Fruit fly (Drosophila melanogaster) whole organism, embryonic: ENCODE data around the gene CG6040.

Experiments
- B-H2 ChIP-seq: fragments of 200-800 bp; sonication (Bioruptor generic); optimal IDR thresholded peaks from 2 replicates; lab custom pipeline; 2018; ENCODE audit warnings: missing biosample characterization, mild to moderate bottlenecking, missing genetic modification characterization
- CG1024 ChIP-seq: fragments of 200-800 bp; sonication (Bioruptor generic); IDR thresholded peaks from 2 replicates; pipeline ENCODE4 v1.3.6; 2022; ENCODE audit warnings: missing biosample characterization, missing genetic modification characterization
- CG10267 ChIP-seq: fragments of 200-800 bp; sonication (Bioruptor generic); optimal IDR thresholded peaks from 2 replicates; lab custom pipeline; 2018; ENCODE audit warnings: missing biosample characterization, mild to moderate bottlenecking, missing genetic modification characterization, moderate library complexity
- CG10959 ChIP-seq: fragments of 200-800 bp; sonication (Bioruptor generic); IDR thresholded peaks from 2 replicates; pipeline ENCODE4 v1.3.6; 2022; ENCODE audit warnings: missing biosample characterization, missing genetic modification characterization
- CG13775 ChIP-seq: fragments of 200-800 bp; sonication (Bioruptor generic); optimal IDR thresholded peaks from 3 replicates; lab custom pipeline; 2017; ENCODE audit warnings: missing biosample characterization, mild to moderate bottlenecking, missing genetic modification characterization
- CG14050 ChIP-seq: fragments of 200-800 bp; sonication (Bioruptor generic); IDR thresholded peaks from 3 replicates; pipeline ENCODE4 v1.3.6; 2022; ENCODE audit warnings: missing biosample characterization, missing genetic modification characterization
- CG1529 ChIP-seq: fragments of 200-800 bp; sonication (Bioruptor generic); optimal IDR thresholded peaks from 3 replicates; lab custom pipeline; 2018; ENCODE audit warnings: missing biosample characterization, missing genetic modification characterization
- CG1602 ChIP-seq: fragments of 200-800 bp; sonication (Bioruptor generic); optimal IDR thresholded peaks from 3 replicates; lab custom pipeline; 2016; ENCODE audit warnings: missing biosample characterization, missing genetic modification characterization
- CG16813 ChIP-seq: fragments of 200-800 bp; sonication (Bioruptor generic); IDR thresholded peaks from 3 replicates; pipeline ENCODE4 v1.3.6; 2022; ENCODE audit warnings: missing biosample characterization, missing genetic modification characterization; ENCODE audit not compliant: partially characterized antibody
- CG1792 ChIP-seq: fragments of 200-800 bp; sonication (Bioruptor generic); optimal IDR thresholded peaks from 2 replicates; lab custom pipeline; 2016; ENCODE audit warnings: missing biosample characterization, missing genetic modification characterization
- CG18262 ChIP-seq: fragments of 200-800 bp; optimal IDR thresholded peaks from 3 replicates; lab custom pipeline; 2019; ENCODE audit warnings: missing biosample characterization, mild to moderate bottlenecking, missing genetic modification characterization, moderate library complexity
- CG1832 ChIP-seq: fragments of 200-800 bp; sonication (Bioruptor generic); optimal IDR thresholded peaks from 2 replicates; lab custom pipeline; 2017; ENCODE audit warnings: missing biosample characterization, mild to moderate bottlenecking, missing genetic modification characterization, inconsistent platforms
- CG18764 ChIP-seq: fragments of 200-800 bp; sonication (Bioruptor generic); optimal IDR thresholded peaks from 3 replicates; lab custom pipeline; 2016; ENCODE audit warnings: missing biosample characterization, missing genetic modification characterization
- CG31224 ChIP-seq: fragments of 200-800 bp; sonication (Bioruptor generic); IDR thresholded peaks from 2 replicates; pipeline ENCODE4 v1.3.6; 2022; ENCODE audit warnings: missing biosample characterization, missing genetic modification characterization
- CG31441 ChIP-seq: fragments of 200-800 bp; sonication (Bioruptor generic); IDR thresholded peaks from 2 replicates; pipeline ENCODE4 v1.3.6; 2022; ENCODE audit warnings: missing biosample characterization, missing genetic modification characterization
- CG32532 ChIP-seq: fragments of 200-800 bp; sonication (Bioruptor generic); IDR thresholded peaks from 2 replicates; pipeline ENCODE4 v1.3.6; 2022; ENCODE audit warnings: missing biosample characterization, missing genetic modification characterization
- CG32767 ChIP-seq: fragments of 200-800 bp; sonication (Bioruptor generic); IDR thresholded peaks from 2 replicates; pipeline ENCODE4 v1.3.6; 2022; ENCODE audit warnings: missing biosample characterization, missing genetic modification characterization
- CG4730 ChIP-seq: fragments of 200-800 bp; sonication (Bioruptor generic); IDR thresholded peaks from 2 replicates; pipeline ENCODE4 v1.3.6; 2022; ENCODE audit warnings: missing biosample characterization, missing genetic modification characterization
- CG8359 ChIP-seq: fragments of 200-800 bp; sonication (Bioruptor generic); optimal IDR thresholded peaks from 2 replicates; lab custom pipeline; 2017; ENCODE audit warnings: missing biosample characterization, mild to moderate bottlenecking, missing genetic modification characterization, borderline replicate concordance
- CG8924 ChIP-seq: fragments of 200-800 bp; optimal IDR thresholded peaks from 3 replicates; lab custom pipeline; 2019; ENCODE audit warnings: missing biosample characterization, mild to moderate bottlenecking, missing genetic modification characterization, moderate library complexity
- Hr51 ChIP-seq, 2 experiments: fragments of 200-800 bp; sonication (Bioruptor generic); optimal IDR thresholded peaks; 2 replicates in 1 of 2; 3 replicates in 1 of 2; lab custom pipeline; 2016 to 2018; ENCODE audit warnings: missing biosample characterization in 2 of 2, missing genetic modification characterization in 2 of 2, mild to moderate bottlenecking in 1 of 2, moderate library complexity in 1 of 2
- Meics ChIP-seq: fragments of 200-800 bp; sonication (Bioruptor generic); optimal IDR thresholded peaks from 2 replicates; lab custom pipeline; 2017; ENCODE audit warnings: missing biosample characterization, mild to moderate bottlenecking, missing genetic modification characterization
- Mrtf ChIP-seq: fragments of 200-800 bp; sonication (Bioruptor generic); IDR thresholded peaks from 3 replicates; pipeline ENCODE4 v1.3.6; 2022; ENCODE audit warnings: missing biosample characterization, missing genetic modification characterization
- NfI ChIP-seq: fragments of 200-800 bp; sonication (Bioruptor generic); optimal IDR thresholded peaks from 3 replicates; lab custom pipeline; 2018; ENCODE audit warnings: missing biosample characterization, mild to moderate bottlenecking, missing genetic modification characterization, moderate library complexity
- Opbp ChIP-seq: fragments of 200-800 bp; sonication (Bioruptor generic); IDR thresholded peaks from 3 replicates; pipeline ENCODE4 v1.3.6; 2022; ENCODE audit warnings: missing biosample characterization, missing genetic modification characterization; ENCODE audit not compliant: partially characterized antibody
- Sox100B ChIP-seq: fragments of 200-800 bp; sonication (Bioruptor generic); optimal IDR thresholded peaks from 3 replicates; lab custom pipeline; 2018; ENCODE audit warnings: missing biosample characterization, mild to moderate bottlenecking, missing genetic modification characterization
- Vsx1 ChIP-seq: fragments of 200-800 bp; sonication (Bioruptor generic); optimal IDR thresholded peaks from 2 replicates; lab custom pipeline; 2017; ENCODE audit warnings: missing biosample characterization, mild to moderate bottlenecking, missing genetic modification characterization, missing genetic modification reagents
- ato ChIP-seq: fragments of 200-800 bp; sonication (Bioruptor generic); IDR thresholded peaks from 2 replicates; pipeline ENCODE4 v1.3.6; 2022; ENCODE audit warnings: missing biosample characterization, missing genetic modification characterization; ENCODE audit not compliant: partially characterized antibody
- bab2 ChIP-seq: fragments of 200-800 bp; sonication (Bioruptor generic); optimal IDR thresholded peaks from 2 replicates; lab custom pipeline; 2016; ENCODE audit warnings: missing biosample characterization, missing genetic modification characterization
- bcd ChIP-seq: fragments of 200-800 bp; sonication (Bioruptor generic); optimal IDR thresholded peaks from 2 replicates; lab custom pipeline; 2017; ENCODE audit warnings: missing biosample characterization, mild to moderate bottlenecking, missing genetic modification characterization
- bigmax ChIP-seq: fragments of 200-800 bp; sonication (Bioruptor generic); optimal IDR thresholded peaks from 2 replicates; lab custom pipeline; 2018; ENCODE audit warnings: missing biosample characterization, mild to moderate bottlenecking, missing genetic modification characterization
- cad ChIP-seq: fragments of >200 bp; optimal IDR thresholded peaks from 2 replicates; lab custom pipeline; 2017; ENCODE audit warnings: missing biosample characterization, missing genetic modification characterization
- chn ChIP-seq: fragments of 200-800 bp; sonication (Bioruptor generic); optimal IDR thresholded peaks from 2 replicates; lab custom pipeline; 2016; ENCODE audit warnings: missing biosample characterization, missing genetic modification characterization
- ci ChIP-seq: fragments of 200-800 bp; sonication (Bioruptor generic); IDR thresholded peaks from 3 replicates; pipeline ENCODE4 v1.3.6; 2022; ENCODE audit warnings: missing biosample characterization, missing genetic modification characterization
- danr ChIP-seq: fragments of 200-800 bp; sonication (Bioruptor generic); IDR thresholded peaks from 2 replicates; pipeline ENCODE4 v1.3.6; 2022; ENCODE audit warnings: missing biosample characterization, missing genetic modification characterization
- dmrt11E ChIP-seq: fragments of 200-800 bp; sonication (Bioruptor generic); optimal IDR thresholded peaks from 3 replicates; lab custom pipeline; 2018; ENCODE audit warnings: missing biosample characterization, mild to moderate bottlenecking, missing genetic modification characterization, moderate library complexity
- kah ChIP-seq: fragments of 200-800 bp; sonication (Bioruptor generic); optimal IDR thresholded peaks from 2 replicates; lab custom pipeline; 2018; ENCODE audit warnings: missing biosample characterization, mild to moderate bottlenecking, missing genetic modification characterization
- mirr ChIP-seq: fragments of 200-800 bp; sonication (Bioruptor generic); optimal IDR thresholded peaks from 3 replicates; lab custom pipeline; 2018; ENCODE audit warnings: missing biosample characterization, mild to moderate bottlenecking, missing genetic modification characterization
- oc ChIP-seq: fragments of 200-800 bp; sonication (Bioruptor generic); optimal IDR thresholded peaks from 2 replicates; lab custom pipeline; 2018; ENCODE audit warnings: missing biosample characterization, mild to moderate bottlenecking, missing genetic modification characterization, moderate library complexity
- pan ChIP-seq, 4 experiments: fragments of >200 bp in 3 of 4; fragments of 200-800 bp in 1 of 4; sonication (Bioruptor generic) in 1 of 4; optimal IDR thresholded peaks in 3 of 4; IDR thresholded peaks in 1 of 4; 2 replicates each; pipeline versions ENCODE4 v1.3.6 to Lab custom; 2017 to 2022; ENCODE audit warnings: missing biosample characterization in 2 of 4, missing genetic modification characterization in 2 of 4, mixed read lengths in 1 of 4
- phol ChIP-seq: fragments of 200-800 bp; sonication (Bioruptor generic); optimal IDR thresholded peaks from 3 replicates; lab custom pipeline; 2018; ENCODE audit warnings: missing biosample characterization, mild to moderate bottlenecking, missing genetic modification characterization, moderate library complexity
- pnt ChIP-seq: fragments of 200-800 bp; sonication (Bioruptor generic); optimal IDR thresholded peaks from 3 replicates; lab custom pipeline; 2016; ENCODE audit warnings: missing biosample characterization, missing genetic modification characterization
- repo ChIP-seq: fragments of 200-800 bp; sonication (Bioruptor generic); optimal IDR thresholded peaks from 2 replicates; lab custom pipeline; 2016; ENCODE audit warnings: missing biosample characterization, missing genetic modification characterization
- seq ChIP-seq: fragments of 200-800 bp; sonication (Bioruptor generic); IDR thresholded peaks from 2 replicates; pipeline ENCODE4 v1.3.6; 2022; ENCODE audit warnings: missing biosample characterization, missing genetic modification characterization
- tgo ChIP-seq: fragments of 200-800 bp; sonication (Bioruptor generic); IDR thresholded peaks from 3 replicates; pipeline ENCODE4 v1.3.6; 2022; ENCODE audit warnings: missing biosample characterization, missing genetic modification characterization
- trh ChIP-seq: fragments of 200-800 bp; sonication (Bioruptor generic); optimal IDR thresholded peaks from 2 replicates; lab custom pipeline; 2016; ENCODE audit warnings: missing biosample characterization, missing genetic modification characterization
- vnd ChIP-seq: fragments of 200-800 bp; sonication (Bioruptor generic); IDR thresholded peaks from 3 replicates; pipeline ENCODE4 v1.3.6; 2022; ENCODE audit warnings: missing biosample characterization, missing genetic modification characterization; ENCODE audit not compliant: partially characterized antibody
- wdn ChIP-seq: fragments of 200-800 bp; sonication (Bioruptor generic); IDR thresholded peaks from 2 replicates; pipeline ENCODE4 v1.3.6; 2022; ENCODE audit warnings: missing biosample characterization, missing genetic modification characterization
- wek ChIP-seq: fragments of 200-800 bp; sonication (Bioruptor generic); optimal IDR thresholded peaks from 3 replicates; lab custom pipeline; 2018; ENCODE audit warnings: missing biosample characterization, mild to moderate bottlenecking, missing genetic modification characterization, moderate library complexity
- zen2 ChIP-seq: fragments of 200-800 bp; sonication (Bioruptor generic); IDR thresholded peaks from 3 replicates; pipeline ENCODE4 v1.3.6; 2022; ENCODE audit warnings: missing biosample characterization, missing genetic modification characterization; ENCODE audit not compliant: partially characterized antibody

Gene CG6040

dm6 chr3R:19113836-19114235 is 17.1 kb downstream of the CG6040 start (continued):
- TF ChIP-seq CG4730 (GFP tag; lab: Robert Waterston, UW) (no peak), ato (GFP tag; lab: Robert Waterston, UW) (peak; percentile 31; the same call in 1 of the 2 replicates), wdn (GFP tag; lab: Robert Waterston, UW) (no peak), Hr51 (GFP tag; optimal IDR thresholded peaks at IDR 0.05; lab: Kevin White, UChicago) (peak in 1 of 2 experiments; percentile 36), bcd (GFP tag; lab: Kevin White, UChicago) (no peak), CG10959 (no peak), dmrt11E (tag; lab: Kevin White, UChicago) (peak; percentile 34), wek (GFP tag; lab: Kevin White, UChicago) (no peak), cad (GFP tag; lab: Kevin White, UChicago) (no peak), pnt (GFP tag; lab: Kevin White, UChicago) (peak; percentile 36), CG31224 (GFP tag; lab: Robert Waterston, UW) (no peak), Sox100B (GFP tag; lab: Kevin White, UChicago) (peak; percentile 27), CG1602 (no peak), mirr (GFP tag; lab: Kevin White, UChicago) (no peak), CG8359 (GFP tag; lab: Kevin White, UChicago) (peak; percentile 22), CG31441 (GFP tag; lab: Robert Waterston, UW) (0 out of 2 replicates have a peak, but pooled peaks have one; percentile 32), oc (tag; lab: Kevin White, UChicago) (peak; percentile 35), tgo (no peak), Opbp (GFP tag; lab: Robert Waterston, UW) (no peak), danr (no peak), CG14050 (GFP tag; lab: Robert Waterston, UW) (no peak), CG13775 (no peak), ci (peak; percentile 63; the same call in 2 of the 3 replicates), NfI (no peak), chn (GFP tag; lab: Kevin White, UChicago) (peak; percentile 38), CG8924 (tag; lab: Kevin White, UChicago) (no peak), seq (GFP tag; lab: Robert Waterston, UW) (no peak), B-H2 (GFP tag; lab: Kevin White, UChicago) (no peak), CG16813 (GFP tag; lab: Robert Waterston, UW) (peak; percentile 58), CG10267 (peak; percentile 10), CG1792 (no peak), CG32767 (no peak), CG1529 (peak; percentile 41), Meics (GFP tag; lab: Kevin White, UChicago) (no peak), bab2 (GFP tag; lab: Kevin White, UChicago) (peak; percentile 14), bigmax (no peak), zen2 (GFP tag; lab: Robert Waterston, UW) (no peak), CG1024 (GFP tag; lab: Robert Waterston, UW) (no peak), CG18262 (tag; lab: Kevin White, UChicago) (peak; percentile 50), Vsx1 (GFP tag; lab: Kevin White, UChicago) (no peak), CG32532 (GFP tag; lab: Robert Waterston, UW) (no peak), repo (no peak), vnd (GFP tag; lab: Robert Waterston, UW) (no peak), pan (optimal IDR thresholded peaks at IDR 0.05; lab: Kevin White, UChicago) (no peak), pan (GFP tag; optimal IDR thresholded peaks at IDR 0.05 in 1 of 2, IDR thresholded peaks at IDR 0.05 in 1 of 2) (peak in 1 of 2 experiments; percentile 22), kah (no peak), Mrtf (GFP tag; lab: Robert Waterston, UW) (no peak), CG1832 (GFP tag; lab: Kevin White, UChicago) (no peak), trh (no peak), phol (peak; percentile 54), CG18764 (GFP tag; lab: Kevin White, UChicago) (no peak)
